Fruit fly (Drosophila melanogaster): Measurements from ENCODE around the gene fusl.

DNA sequence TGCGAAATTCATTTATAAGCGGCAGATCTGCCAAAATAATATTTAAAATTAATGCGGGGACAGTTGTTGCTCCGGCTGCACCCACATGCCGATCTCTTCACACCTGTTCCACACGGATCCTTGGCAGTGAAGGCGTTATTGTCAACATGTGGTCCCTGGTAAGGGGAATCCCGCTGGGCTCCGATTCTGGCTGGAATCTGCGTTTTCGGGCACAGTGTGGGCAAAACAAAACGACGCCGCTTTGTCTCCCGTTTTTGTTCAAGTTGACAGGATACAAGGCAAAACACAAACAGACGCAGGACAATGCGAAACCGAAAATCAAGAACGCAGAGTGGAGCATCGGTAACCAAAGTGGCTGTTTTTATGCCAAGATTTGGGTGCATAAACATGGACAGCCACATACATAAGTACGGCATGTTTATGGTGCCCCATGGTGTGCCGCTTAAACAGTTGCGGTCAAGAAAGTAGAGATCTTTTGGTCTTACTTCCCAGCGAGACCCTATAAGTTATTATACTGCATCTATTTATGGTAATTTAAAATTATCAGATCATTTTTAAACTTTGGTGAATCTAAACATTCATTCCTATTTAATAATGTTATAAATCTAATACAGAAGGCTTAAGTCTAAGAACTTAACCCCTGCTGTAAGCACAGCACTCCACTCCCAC is 43.6 kb upstream of the fusl start:
- TF ChIP-seq CG13204 (GFP tag; optimal IDR thresholded peaks at IDR 0.05) (no peak), Pif1B (GFP tag; optimal IDR thresholded peaks at IDR 0.05) (no peak)
